Worm (Caenorhabditis elegans) whole organism, L1 larva: ENCODE results near the gene nlp-2.

Source experiments
- C04F5.9 ChIP-seq: sonication (generic microtip); optimal IDR thresholded peaks from 2 replicates; lab custom pipeline; 2016; ENCODE audit warnings: missing genetic modification characterization, missing compliant biosample characterization
- C16A3.4 ChIP-seq: fragments of 150-350 bp; optimal IDR thresholded peaks from 2 replicates; lab custom pipeline; 2014; ENCODE audit warnings: missing biosample characterization, missing genetic modification characterization
- Y116A8C.19 ChIP-seq: sonication (generic microtip); optimal IDR thresholded peaks from 2 replicates; lab custom pipeline; 2016; ENCODE audit warnings: missing compliant biosample characterization, missing genetic modification characterization, borderline replicate concordance
- blmp-1 ChIP-seq: fragments of 150-350 bp; optimal IDR thresholded peaks from 2 replicates; lab custom pipeline; 2014; ENCODE audit warnings: missing biosample characterization, missing genetic modification characterization
- ceh-88 ChIP-seq: fragments of 200-800 bp; sonication (Bioruptor generic); IDR thresholded peaks from 2 replicates; pipeline ENCODE4 v1.3.6; 2022; ENCODE audit warnings: missing genetic modification characterization, missing compliant biosample characterization
- ces-1 ChIP-seq: fragments of 150-350 bp; optimal IDR thresholded peaks from 2 replicates; lab custom pipeline; 2014; ENCODE audit warnings: missing biosample characterization, missing genetic modification reagents, missing genetic modification characterization
- efl-1 ChIP-seq, 4 experiments: fragments of 150-350 bp; optimal IDR thresholded peaks in 3 of 4; peaks in 1 of 4; 1 replicate in 1 of 4; 2 replicates in 3 of 4; lab custom pipeline; 2014; ENCODE audit warnings: missing biosample characterization in 2 of 4, missing genetic modification characterization in 2 of 4, missing genetic modification reagents in 2 of 4
- elt-2 ChIP-seq: sonication (generic microtip); optimal IDR thresholded peaks from 2 replicates; lab custom pipeline; 2016; ENCODE audit warnings: missing genetic modification characterization, mild to moderate bottlenecking, inconsistent platforms, missing compliant biosample characterization, missing genetic modification reagents
- fkh-4 ChIP-seq: sonication (generic microtip); optimal IDR thresholded peaks from 2 replicates; lab custom pipeline; 2016; ENCODE audit warnings: missing compliant biosample characterization, missing genetic modification characterization, borderline replicate concordance
- fkh-8 ChIP-seq: sonication (generic microtip); optimal IDR thresholded peaks from 2 replicates; lab custom pipeline; 2016; ENCODE audit warnings: mild to moderate bottlenecking, missing genetic modification characterization, missing compliant biosample characterization
- grh-1 ChIP-seq: fragments of 200-800 bp; sonication (Bioruptor generic); IDR thresholded peaks from 2 replicates; pipeline ENCODE4 v1.3.6; 2022; ENCODE audit warnings: missing genetic modification reagents, missing genetic modification characterization, missing compliant biosample characterization
- hlh-4 ChIP-seq: sonication (generic microtip); optimal IDR thresholded peaks from 2 replicates; lab custom pipeline; 2016; ENCODE audit warnings: mild to moderate bottlenecking, missing genetic modification characterization, missing compliant biosample characterization
- jun-1 ChIP-seq: fragments of 150-350 bp; optimal IDR thresholded peaks from 2 replicates; lab custom pipeline; 2014; ENCODE audit warnings: missing biosample characterization, missing genetic modification reagents, missing genetic modification characterization
- lin-14 ChIP-seq: fragments of 200-800 bp; sonication (Bioruptor generic); optimal IDR thresholded peaks from 2 replicates; lab custom pipeline; 2018; ENCODE audit warnings: mild to moderate bottlenecking, missing genetic modification characterization, moderate library complexity, missing compliant biosample characterization
- lin-35 ChIP-seq, 2 experiments: fragments of 150-350 bp; optimal IDR thresholded peaks; 2 replicates each; lab custom pipeline; 2014; ENCODE audit warnings: missing biosample characterization in 2 of 2, missing genetic modification characterization in 2 of 2, missing genetic modification reagents in 2 of 2
- lir-3 ChIP-seq: sonication (generic microtip); optimal IDR thresholded peaks from 2 replicates; lab custom pipeline; 2016; ENCODE audit warnings: mild to moderate bottlenecking, missing genetic modification characterization, moderate library complexity, missing compliant biosample characterization; ENCODE audit not compliant: poor library complexity
- lsy-2 ChIP-seq, 2 experiments: fragments of 150-350 bp; optimal IDR thresholded peaks; 2 replicates each; lab custom pipeline; 2014; ENCODE audit warnings: missing biosample characterization in 2 of 2, missing genetic modification characterization in 2 of 2
- nhr-12 ChIP-seq: sonication (generic microtip); optimal IDR thresholded peaks from 2 replicates; lab custom pipeline; 2017; ENCODE audit warnings: missing biosample characterization, missing genetic modification characterization
- nhr-19 ChIP-seq: fragments of 200-800 bp; sonication (Bioruptor generic); conservative IDR thresholded peaks from 2 replicates; pipeline ENCODE4 v1.3.6; 2022; ENCODE audit warnings: missing genetic modification characterization, missing compliant biosample characterization
- nhr-28 ChIP-seq: fragments of 150-350 bp; optimal IDR thresholded peaks from 2 replicates; lab custom pipeline; 2014; ENCODE audit warnings: missing biosample characterization, missing genetic modification characterization
- nhr-47 ChIP-seq: sonication (generic microtip); optimal IDR thresholded peaks from 2 replicates; lab custom pipeline; 2016; ENCODE audit warnings: mild to moderate bottlenecking, missing genetic modification characterization, moderate library complexity, missing compliant biosample characterization
- nhr-71 ChIP-seq: sonication (generic microtip); optimal IDR thresholded peaks from 2 replicates; lab custom pipeline; 2016; ENCODE audit warnings: mild to moderate bottlenecking, missing genetic modification characterization, moderate library complexity, missing compliant biosample characterization
- nhr-76 ChIP-seq: sonication (generic microtip); optimal IDR thresholded peaks from 2 replicates; lab custom pipeline; 2017; ENCODE audit warnings: missing biosample characterization, missing genetic modification characterization
- nhr-84 ChIP-seq: sonication (generic microtip); optimal IDR thresholded peaks from 2 replicates; lab custom pipeline; 2017; ENCODE audit warnings: missing biosample characterization, missing genetic modification characterization
- pax-3 ChIP-seq: fragments of 200-800 bp; sonication (Bioruptor generic); optimal IDR thresholded peaks from 2 replicates; lab custom pipeline; 2018; ENCODE audit warnings: mild to moderate bottlenecking, missing genetic modification characterization, moderate library complexity, missing compliant biosample characterization
- skn-1 ChIP-seq: fragments of 150-350 bp; optimal IDR thresholded peaks from 2 replicates; lab custom pipeline; 2014; ENCODE audit warnings: missing biosample characterization, missing genetic modification characterization
- sptf-1 ChIP-seq: fragments of 150-350 bp; optimal IDR thresholded peaks from 2 replicates; lab custom pipeline; 2014; ENCODE audit warnings: missing biosample characterization, missing genetic modification characterization
- tbx-2 ChIP-seq: sonication (generic microtip); optimal IDR thresholded peaks from 2 replicates; lab custom pipeline; 2016; ENCODE audit warnings: missing genetic modification characterization, missing compliant biosample characterization
- unc-130 ChIP-seq: fragments of 150-350 bp; optimal IDR thresholded peaks from 2 replicates; lab custom pipeline; 2017; ENCODE audit warnings: missing biosample characterization, missing genetic modification characterization, inconsistent platforms
- unc-62 ChIP-seq: fragments of 150-350 bp; optimal IDR thresholded peaks from 2 replicates; lab custom pipeline; 2014; ENCODE audit warnings: missing biosample characterization, missing genetic modification reagents, missing genetic modification characterization
- unc-98 ChIP-seq: fragments of 200-800 bp; sonication (Bioruptor generic); IDR thresholded peaks from 2 replicates; pipeline ENCODE4 v1.3.6; 2022; ENCODE audit warnings: missing genetic modification characterization, missing compliant biosample characterization
- vab-15 ChIP-seq: sonication (generic microtip); optimal IDR thresholded peaks from 2 replicates; lab custom pipeline; 2017; ENCODE audit warnings: missing genotype, mild to moderate bottlenecking, missing genetic modification characterization, missing compliant biosample characterization
- zag-1 ChIP-seq: fragments of 150-350 bp; optimal IDR thresholded peaks from 2 replicates; lab custom pipeline; 2014; ENCODE audit warnings: missing biosample characterization, missing genetic modification characterization
- zip-4 ChIP-seq: fragments of 200-800 bp; sonication (Bioruptor generic); optimal IDR thresholded peaks from 2 replicates; lab custom pipeline; 2018; ENCODE audit warnings: mild to moderate bottlenecking, missing genetic modification characterization, moderate library complexity, missing compliant biosample characterization
- ztf-4 ChIP-seq: fragments of 150-350 bp; optimal IDR thresholded peaks from 2 replicates; lab custom pipeline; 2014; ENCODE audit warnings: missing biosample characterization, missing genetic modification characterization

Gene nlp-2

DNA sequence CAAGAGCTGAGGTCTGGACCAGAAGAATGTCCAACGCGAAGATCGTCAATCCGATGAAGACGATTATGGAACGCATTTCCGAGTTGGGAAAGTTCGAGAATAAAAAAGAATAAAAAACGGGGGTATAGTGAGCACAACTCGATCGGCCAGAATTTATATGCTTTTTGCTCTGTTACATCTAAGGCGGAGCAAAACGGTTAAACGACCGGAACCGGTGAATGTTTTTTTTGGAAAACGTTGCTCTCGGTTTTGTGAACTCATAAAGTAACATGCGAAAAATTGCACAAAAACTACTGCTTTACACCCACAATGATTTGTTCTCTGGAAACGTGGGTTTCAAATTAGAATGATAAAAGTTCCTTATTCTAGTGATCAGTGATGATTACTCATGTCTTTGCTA lies 2.6 kb downstream of the nlp-2 start, which contains the start of gene nlp-22:
TSS of gene nlp-22 (minus strand) at position 101 of the 400 bp plus-strand sequence.
- TF ChIP-seq efl-1 (optimal IDR thresholded peaks at IDR 0.05; lab: Kevin White, UChicago) (no peak), efl-1 (GFP tag; optimal IDR thresholded peaks at IDR 0.05 in 1 of 2; lab: Kevin White, UChicago) (no peak), unc-130 (tag; lab: Kevin White, UChicago) (no peak), zag-1 (tag; lab: Kevin White, UChicago) (no peak), lin-14 (no peak), lsy-2 (tag; optimal IDR thresholded peaks at IDR 0.05; lab: Kevin White, UChicago) (no peak), unc-98 (no peak), lin-35 (GFP tag; optimal IDR thresholded peaks at IDR 0.05; lab: Kevin White, UChicago) (no peak), zip-4 (GFP tag; lab: Kevin White, UChicago) (no peak), ztf-4 (tag; lab: Kevin White, UChicago) (no peak), Y116A8C.19 (no peak), jun-1 (tag; lab: Kevin White, UChicago) (no peak), nhr-12 (tag; lab: Kevin White, UChicago) (no peak), fkh-8 (tag; lab: Kevin White, UChicago) (no peak), nhr-28 (tag; lab: Kevin White, UChicago) (no peak), unc-62 (GFP tag; lab: Kevin White, UChicago) (no peak), skn-1 (tag; lab: Kevin White, UChicago) (no peak), fkh-4 (no peak), blmp-1 (tag; lab: Kevin White, UChicago) (no peak)

DNA sequence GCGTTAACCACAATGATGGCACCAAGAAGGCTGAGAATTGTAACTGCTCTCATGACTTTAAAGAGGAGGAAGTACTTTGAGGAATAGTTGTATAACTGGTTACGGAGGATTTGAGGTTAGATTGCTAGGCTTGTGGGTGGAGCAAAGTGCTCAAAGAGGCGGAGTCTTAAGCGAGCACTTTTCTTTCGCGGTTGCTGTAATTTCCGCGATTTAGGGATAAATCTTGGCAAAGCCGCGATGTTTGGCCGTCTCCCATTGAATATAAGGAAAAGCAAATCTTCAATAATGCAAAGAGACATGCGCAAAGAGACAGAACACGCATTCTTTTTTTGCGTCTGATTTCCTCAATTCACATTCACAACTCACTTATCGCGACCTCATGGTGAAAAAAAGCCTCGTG lies 6.4 kb downstream of the nlp-2 start, which contains the start of gene nlp-45:
TSS of gene nlp-45 (minus strand) at position 101 of the 400 bp plus-strand sequence.
- TF ChIP-seq vab-15 (tag; lab: Kevin White, UChicago) = no peak
- TF ChIP-seq lir-3 (tag; lab: Kevin White, UChicago) = no peak
- TF ChIP-seq C04F5.9 (tag; lab: Kevin White, UChicago) = no peak
- no peak for TF ChIP-seq lsy-2 (tag; optimal IDR thresholded peaks at IDR 0.05; lab: Kevin White, UChicago)
- TF ChIP-seq C16A3.4 = no peak
- TF ChIP-seq ceh-88 (GFP tag; lab: Robert Waterston, UW) = no peak

DNA sequence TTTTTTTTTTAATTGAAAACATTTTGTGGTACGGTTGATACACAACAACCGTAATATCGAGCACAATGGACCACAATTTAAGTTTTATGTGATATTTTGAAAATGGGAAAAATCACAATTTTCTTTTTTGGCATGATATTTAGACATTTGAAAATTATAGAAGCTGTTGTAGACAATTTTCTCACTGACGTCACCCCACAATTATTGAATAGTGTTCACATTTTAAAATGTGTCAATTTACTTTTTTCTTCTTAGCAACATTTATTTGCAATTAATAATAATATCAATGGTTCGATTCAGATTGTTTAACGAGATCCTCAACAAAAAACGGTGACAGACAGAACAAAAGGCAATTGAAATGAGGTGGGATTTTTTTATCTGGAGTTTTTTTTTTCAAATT lies 9.2 kb downstream of the nlp-2 start, which contains the start of gene T01B6.1:
TSS of gene T01B6.1 (plus strand) at position 301 of the 400 bp plus-strand sequence.
- no peak for TF ChIP-seq nhr-76 (tag; lab: Kevin White, UChicago)
- TF ChIP-seq skn-1 (tag; lab: Kevin White, UChicago) = no peak
- no peak for TF ChIP-seq tbx-2 (tag; lab: Kevin White, UChicago)
- TF ChIP-seq nhr-84 = no peak
- no peak for TF ChIP-seq lir-3 (tag; lab: Kevin White, UChicago)
- no peak for TF ChIP-seq fkh-4
- no peak for TF ChIP-seq elt-2 (tag; lab: Kevin White, UChicago)
- no peak for TF ChIP-seq zip-4 (GFP tag; lab: Kevin White, UChicago)
- no peak for TF ChIP-seq ces-1 (GFP tag; lab: Kevin White, UChicago)
- no peak for TF ChIP-seq pax-3 (tag; lab: Kevin White, UChicago)
- TF ChIP-seq jun-1 (tag; lab: Kevin White, UChicago) = no peak
- no peak for TF ChIP-seq hlh-4 (tag; lab: Kevin White, UChicago)
- no peak for TF ChIP-seq nhr-71
- no peak for TF ChIP-seq nhr-19 (GFP tag; lab: Robert Waterston, UW)
- no peak for TF ChIP-seq nhr-12 (tag; lab: Kevin White, UChicago)
- TF ChIP-seq grh-1 (GFP tag; lab: Robert Waterston, UW) = no peak
- TF ChIP-seq nhr-47 = no peak

DNA sequence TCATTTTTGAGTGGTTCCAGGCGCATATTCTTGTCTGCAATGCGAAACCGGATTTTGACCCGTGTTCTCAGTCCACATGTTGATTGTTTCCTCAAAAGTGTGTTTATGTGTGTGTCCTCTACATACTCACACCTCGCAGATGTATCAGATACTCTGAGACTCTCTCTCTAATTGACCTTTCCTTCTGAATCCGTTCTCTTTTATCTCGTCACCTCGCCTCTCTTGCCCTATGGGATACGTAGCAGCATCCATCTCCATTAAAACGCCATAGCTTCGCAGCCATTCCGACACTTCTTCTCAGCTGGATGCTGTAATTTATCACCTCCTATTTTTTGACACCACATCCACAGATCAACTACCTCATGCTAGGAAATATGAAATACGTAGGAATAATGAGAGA lies 14.1 kb downstream of the nlp-2 start:
- TF ChIP-seq C04F5.9 (tag; lab: Kevin White, UChicago) = no peak
- TF ChIP-seq sptf-1 (tag; lab: Kevin White, UChicago) = no peak
- TF ChIP-seq lin-14 = peak; percentile 35
